Worm (Caenorhabditis elegans) whole organism, early embryonic: Measurements from ENCODE around the gene F21C10.5.

Experiments
- B0310.2 ChIP-seq: sonication (generic microtip); optimal IDR thresholded peaks from 2 replicates; lab custom pipeline; 2016; ENCODE audit warnings: mild to moderate bottlenecking, missing genetic modification characterization, missing compliant biosample characterization
- aly-1 ChIP-seq: sonication (generic microtip); optimal IDR thresholded peaks from 2 replicates; lab custom pipeline; 2016; ENCODE audit warnings: missing genetic modification characterization, missing compliant biosample characterization
- ama-1 ChIP-seq: fragments of 150-350 bp; optimal IDR thresholded peaks from 2 replicates; lab custom pipeline; 2014
- ceh-13 ChIP-seq: fragments of 200-800 bp; sonication (Bioruptor generic); optimal IDR thresholded peaks from 2 replicates; lab custom pipeline; 2018; ENCODE audit warnings: mild to moderate bottlenecking, missing genetic modification characterization, missing compliant biosample characterization
- ceh-36 ChIP-seq: sonication (generic microtip); optimal IDR thresholded peaks from 2 replicates; lab custom pipeline; 2016; ENCODE audit warnings: missing genetic modification characterization, inconsistent platforms, missing compliant biosample characterization
- ets-7 ChIP-seq: sonication (generic microtip); optimal IDR thresholded peaks from 2 replicates; lab custom pipeline; 2016; ENCODE audit warnings: missing genotype, missing genetic modification characterization, missing compliant biosample characterization
- hmg-4 ChIP-seq: fragments of 200-800 bp; sonication (Bioruptor generic); optimal IDR thresholded peaks from 2 replicates; lab custom pipeline; 2018; ENCODE audit warnings: mild to moderate bottlenecking, missing genetic modification characterization, missing compliant biosample characterization
- hnd-1 ChIP-seq: sonication (generic microtip); optimal IDR thresholded peaks from 2 replicates; lab custom pipeline; 2016; ENCODE audit warnings: missing genetic modification characterization, missing compliant biosample characterization
- pes-1 ChIP-seq: fragments of 200-800 bp; sonication (Bioruptor generic); IDR thresholded peaks from 2 replicates; pipeline ENCODE4 v1.3.6; 2022; ENCODE audit warnings: missing genetic modification reagents, missing genetic modification characterization, missing compliant biosample characterization
- scrt-1 ChIP-seq: fragments of 200-800 bp; sonication (Bioruptor generic); IDR thresholded peaks from 2 replicates; pipeline ENCODE4 v1.3.6; 2022; ENCODE audit warnings: missing genetic modification characterization, missing compliant biosample characterization
- tra-4 ChIP-seq: sonication (generic microtip); optimal IDR thresholded peaks from 2 replicates; lab custom pipeline; 2017; ENCODE audit warnings: missing genetic modification characterization, missing compliant biosample characterization

DNA sequence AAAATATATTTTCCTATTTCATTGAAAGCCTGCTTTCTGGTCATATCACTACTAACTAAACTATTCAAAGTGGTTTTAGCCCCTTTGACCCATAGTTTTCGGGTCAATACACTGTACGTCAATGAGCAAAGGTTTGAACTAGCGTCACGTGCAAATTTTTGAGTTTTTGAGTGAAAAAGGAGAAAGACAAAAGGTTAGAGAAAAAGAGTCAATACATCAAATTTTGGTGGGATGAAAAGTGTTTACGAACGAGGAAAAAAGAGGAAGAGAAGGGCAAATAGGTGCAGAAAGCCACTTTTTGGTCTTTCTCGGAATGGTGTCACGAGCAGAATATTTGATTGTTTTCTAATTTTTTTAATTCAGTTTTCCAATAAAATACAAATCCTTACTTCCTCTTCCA, 49.6 kb upstream of the F21C10.5 start:
- TF ChIP-seq tra-4 (no peak), ama-1 (lab: Kevin White, UChicago) (no peak), pes-1 (GFP tag; lab: Robert Waterston, UW) (no peak), hmg-4 (GFP tag; lab: Kevin White, UChicago) (no peak), ets-7 (tag; lab: Kevin White, UChicago) (no peak), aly-1 (tag; lab: Kevin White, UChicago) (no peak), ceh-13 (GFP tag; lab: Kevin White, UChicago) (no peak), B0310.2 (tag; lab: Kevin White, UChicago) (no peak), scrt-1 (GFP tag; lab: Robert Waterston, UW) (no peak), hnd-1 (no peak), ceh-36 (no peak)
